Fruit fly (Drosophila melanogaster) whole organism, embryonic: ENCODE measurements around the gene se.

Experiments
- Atf6 ChIP-seq: fragments of 200-800 bp; sonication (Bioruptor generic); IDR thresholded peaks from 2 replicates; pipeline ENCODE4 v1.3.6; 2022; ENCODE audit warnings: missing biosample characterization, missing genetic modification characterization
- CG12236 ChIP-seq: fragments of 200-800 bp; sonication (Bioruptor generic); optimal IDR thresholded peaks from 2 replicates; lab custom pipeline; 2016; ENCODE audit warnings: missing biosample characterization, missing genetic modification characterization
- CG32772 ChIP-seq: fragments of 200-800 bp; sonication (Bioruptor generic); IDR thresholded peaks from 2 replicates; pipeline ENCODE4 v1.3.6; 2022; ENCODE audit warnings: missing biosample characterization, missing genetic modification characterization
- HmgD ChIP-seq: fragments of 200-800 bp; sonication (Bioruptor generic); optimal IDR thresholded peaks from 3 replicates; lab custom pipeline; 2016; ENCODE audit warnings: missing biosample characterization, missing genetic modification characterization
- bab2 ChIP-seq: fragments of 200-800 bp; sonication (Bioruptor generic); optimal IDR thresholded peaks from 2 replicates; lab custom pipeline; 2016; ENCODE audit warnings: missing biosample characterization, missing genetic modification characterization
- crol ChIP-seq: fragments of 200-800 bp; sonication (Bioruptor generic); IDR thresholded peaks from 2 replicates; pipeline ENCODE4 v1.3.6; 2022; ENCODE audit warnings: missing biosample characterization, missing genetic modification characterization
- da ChIP-seq: fragments of 200-800 bp; sonication (Bioruptor generic); optimal IDR thresholded peaks from 2 replicates; lab custom pipeline; 2016; ENCODE audit warnings: missing biosample characterization, missing genetic modification characterization
- en ChIP-seq: fragments of 200-800 bp; sonication (Bioruptor generic); optimal IDR thresholded peaks from 2 replicates; lab custom pipeline; 2016; ENCODE audit warnings: missing biosample characterization, missing genetic modification characterization
- gro ChIP-seq: fragments of 200-800 bp; sonication (Bioruptor generic); optimal IDR thresholded peaks from 2 replicates; lab custom pipeline; 2016; ENCODE audit warnings: missing biosample characterization, missing genetic modification characterization
- lola ChIP-seq, 3 experiments: fragments of >200 bp in 2 of 3; fragments of 200-800 bp in 1 of 3; sonication (Bioruptor generic) in 1 of 3; optimal IDR thresholded peaks; 2 replicates each; lab custom pipeline; 2017 to 2019; ENCODE audit warnings: missing biosample characterization in 3 of 3, missing genetic modification characterization in 3 of 3, mild to moderate bottlenecking in 1 of 3, moderate library complexity in 1 of 3

DNA sequence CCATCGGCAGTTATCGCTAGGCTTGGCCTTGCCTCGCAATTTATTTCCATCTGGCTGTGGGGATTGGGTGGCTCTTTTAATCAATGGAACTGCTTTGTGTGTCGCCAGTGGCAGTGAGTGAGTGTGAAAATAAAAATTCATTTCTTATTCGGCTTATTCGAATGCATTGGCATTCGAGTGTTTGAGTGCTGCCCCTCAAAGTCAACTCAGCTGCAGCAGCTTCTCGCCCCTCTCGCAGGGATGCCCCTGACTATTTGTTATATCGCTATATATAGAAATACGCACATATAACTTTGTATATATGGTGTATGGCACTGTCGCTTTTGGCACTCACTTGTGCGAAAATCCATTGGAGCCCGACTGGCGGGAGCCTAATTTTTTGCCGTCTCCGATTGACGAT, 30.5 kb downstream of the se start:
- TF ChIP-seq en (GFP tag; lab: Kevin White, UChicago) (no peak), CG32772 (GFP tag; lab: Robert Waterston, UW) (no peak), HmgD (GFP tag; lab: Kevin White, UChicago) (no peak), gro (no peak), Atf6 (GFP tag; lab: Robert Waterston, UW) (no peak), bab2 (GFP tag; lab: Kevin White, UChicago) (no peak), CG12236 (no peak), lola (GFP tag; optimal IDR thresholded peaks at IDR 0.05; lab: Kevin White, UChicago) (no peak), da (GFP tag; lab: Kevin White, UChicago) (no peak), crol (0 out of 2 replicates have a peak, but pooled peaks have one; percentile 23)
